Worm (Caenorhabditis elegans): Measurements from ENCODE around the gene F07F6.1.

- TF ChIP-seq lsy-2 (tag; optimal IDR thresholded peaks at IDR 0.05) (peak; percentile 73 to 94), aha-1 (tag) (peak; percentile 42), snpc-4 (tag; optimal IDR thresholded peaks at IDR 0.05) (no peak), mes-2 (tag; optimal IDR thresholded peaks at IDR 0.05; ENCODE audit: poor library complexity, severe bottlenecking) (peak; percentile 91), gei-8 (GFP tag; optimal IDR thresholded peaks at IDR 0.05) (no peak), nhr-28 (tag; optimal IDR thresholded peaks at IDR 0.05) (peak; percentile 49), hlh-30 (tag; optimal IDR thresholded peaks at IDR 0.05; ENCODE audit: insufficient read depth) (peak; percentile 66), F49E8.2 (tag; optimal IDR thresholded peaks at IDR 0.05; ENCODE audit: borderline replicate concordance) (no peak), ztf-11 (tag; optimal IDR thresholded peaks at IDR 0.05) (no peak)
Measured at ce11 chrII:5389831-5390323, 47.8 kb upstream of the F07F6.1 start, which contains the start of gene ndx-6.
